Fruit fly (Drosophila melanogaster): ENCODE data around the gene CG31954.

The CG31954 gene

DNA sequence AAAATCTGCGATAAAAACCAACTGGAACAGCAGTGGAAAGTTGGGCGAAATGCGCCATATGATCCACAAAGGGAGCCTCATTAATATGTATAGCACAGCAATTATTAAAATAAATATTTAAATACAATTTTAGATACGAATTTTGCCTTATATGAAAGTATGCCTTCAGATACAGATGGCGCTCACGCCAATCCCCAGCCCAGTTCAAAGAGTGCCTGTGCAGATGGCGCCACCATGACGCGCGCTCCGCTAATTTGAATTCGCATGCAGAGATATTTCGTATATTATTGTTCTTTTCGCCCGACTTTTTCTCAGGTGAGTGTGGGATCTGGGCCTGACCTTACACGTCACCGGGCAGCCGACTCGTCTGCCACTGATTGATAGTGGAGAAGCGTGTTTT is 37.7 kb downstream of the CG31954 start, which contains the start of gene Pgant4 (continued):
- no peak for TF ChIP-seq corto (GFP tag; optimal IDR thresholded peaks at IDR 0.05)
- peak; percentile 46 for TF ChIP-seq lilli (GFP tag; optimal IDR thresholded peaks at IDR 0.05)
- no peak for TF ChIP-seq CG17568 (GFP tag; optimal IDR thresholded peaks at IDR 0.05)
- TF ChIP-seq Chrac-16 (GFP tag; optimal IDR thresholded peaks at IDR 0.05) = peak; percentile 66
- peak; percentile 98 for TF ChIP-seq Dip2 (GFP tag; IDR thresholded peaks at IDR 0.05)
- TF ChIP-seq ap (GFP tag; IDR thresholded peaks at IDR 0.05) = peak; percentile 32; the same call in 1 of the 2 replicates
- TF ChIP-seq CG7357 (GFP tag; IDR thresholded peaks at IDR 0.05) = peak; percentile 43; the same call in 1 of the 3 replicates
- TF ChIP-seq CG12236 (GFP tag; optimal IDR thresholded peaks at IDR 0.05) = no peak
- peak; percentile 58; the same call in 2 of the 4 replicates for TF ChIP-seq Gug (GFP tag; IDR thresholded peaks at IDR 0.05)
- TF ChIP-seq eyg (GFP tag; optimal IDR thresholded peaks at IDR 0.05) = no peak
- TF ChIP-seq CG30020 (tag; optimal IDR thresholded peaks at IDR 0.05) = no peak
- peak; percentile 6; the same call in 1 of the 2 replicates for TF ChIP-seq peb (GFP tag; IDR thresholded peaks at IDR 0.05)
- peak; percentile 63 for TF ChIP-seq CG14667 (GFP tag; IDR thresholded peaks at IDR 0.05)
- no peak for TF ChIP-seq CG8924 (tag; optimal IDR thresholded peaks at IDR 0.05)
- TF ChIP-seq E2f1 (GFP tag; IDR thresholded peaks at IDR 0.05) = peak; percentile 49; the same call in 1 of the 2 replicates
- no peak for TF ChIP-seq C15 (GFP tag; IDR thresholded peaks at IDR 0.05)
- 0 out of 2 replicates have a peak, but pooled peaks have one; percentile 17 for TF ChIP-seq ara (GFP tag; IDR thresholded peaks at IDR 0.05)
- peak; percentile 10 for TF ChIP-seq tup (GFP tag; optimal IDR thresholded peaks at IDR 0.05)
- peak; percentile 38 for TF ChIP-seq CG17359 (tag; optimal IDR thresholded peaks at IDR 0.05)
- peak; percentile 65; the same call in 1 of the 2 replicates for TF ChIP-seq CG1024 (GFP tag; IDR thresholded peaks at IDR 0.05)
- TF ChIP-seq CkIIα-i1 (GFP tag; IDR thresholded peaks at IDR 0.05) = no peak
- no peak for TF ChIP-seq chm (GFP tag; IDR thresholded peaks at IDR 0.05)
- no peak for TF ChIP-seq ATbp (GFP tag; optimal IDR thresholded peaks at IDR 0.05)
- peak; percentile 43 for TF ChIP-seq phol (tag; optimal IDR thresholded peaks at IDR 0.05)
- 0 out of 3 replicates have a peak, but pooled peaks have one; percentile 25 for TF ChIP-seq row (GFP tag; IDR thresholded peaks at IDR 0.05)
- no peak for TF ChIP-seq CG3065 (GFP tag; optimal IDR thresholded peaks at IDR 0.05)
- no peak for TF ChIP-seq tna (GFP tag; IDR thresholded peaks at IDR 0.05; ENCODE audit: partially characterized antibody)
- TF ChIP-seq CG7786 (GFP tag; optimal IDR thresholded peaks at IDR 0.05) = no peak
- no peak for TF ChIP-seq CG8388 (GFP tag; optimal IDR thresholded peaks at IDR 0.05)
- TF ChIP-seq CG12942 (GFP tag; optimal IDR thresholded peaks at IDR 0.05) = peak; percentile 2
- TF ChIP-seq CG17361 (GFP tag; IDR thresholded peaks at IDR 0.05) = peak; percentile 57; the same call in 1 of the 3 replicates
- no peak for TF ChIP-seq CG17612 (GFP tag; IDR thresholded peaks at IDR 0.05)
- TF ChIP-seq Mes4 (GFP tag; optimal IDR thresholded peaks at IDR 0.05) = no peak
- TF ChIP-seq CG31441 (GFP tag; IDR thresholded peaks at IDR 0.05) = peak; percentile 28; the same call in 1 of the 2 replicates
- TF ChIP-seq HmgZ (tag; optimal IDR thresholded peaks at IDR 0.05) = peak; percentile 53
- no peak for TF ChIP-seq CG13296 (GFP tag; optimal IDR thresholded peaks at IDR 0.05)
- TF ChIP-seq maf-S (GFP tag; optimal IDR thresholded peaks at IDR 0.05) = no peak
- TF ChIP-seq PHDP (tag; optimal IDR thresholded peaks at IDR 0.05) = no peak
- TF ChIP-seq CG10267 (tag; optimal IDR thresholded peaks at IDR 0.05) = peak; percentile 43
- peak; percentile 46 for TF ChIP-seq slp2 (GFP tag; optimal IDR thresholded peaks at IDR 0.05)
- no peak for TF ChIP-seq lov (optimal IDR thresholded peaks at IDR 0.05)
- no peak for TF ChIP-seq lov (GFP tag; IDR thresholded peaks at IDR 0.05)
- peak; percentile 16 for TF ChIP-seq CG18262 (tag; optimal IDR thresholded peaks at IDR 0.05)
- TF ChIP-seq CG13894 (tag; optimal IDR thresholded peaks at IDR 0.05) = peak; percentile 88
- no peak for TF ChIP-seq CG16779 (GFP tag; IDR thresholded peaks at IDR 0.05)
- TF ChIP-seq tx (GFP tag; optimal IDR thresholded peaks at IDR 0.05) = no peak
- TF ChIP-seq seq (GFP tag; IDR thresholded peaks at IDR 0.05) = no peak
- TF ChIP-seq Sry-β (GFP tag; optimal IDR thresholded peaks at IDR 0.05) = no peak
- TF ChIP-seq CG17802 (tag; optimal IDR thresholded peaks at IDR 0.05) = no peak
- TF ChIP-seq CG10959 (GFP tag; IDR thresholded peaks at IDR 0.05) = peak; percentile 62; the same call in 1 of the 2 replicates
- peak; percentile 5 for TF ChIP-seq CG16815 (GFP tag; optimal IDR thresholded peaks at IDR 0.05)
- TF ChIP-seq CG9932 (GFP tag; IDR thresholded peaks at IDR 0.05) = peak; percentile 85
